Worm (Caenorhabditis elegans): ENCODE measurements around the gene acy-1.

- TF ChIP-seq nhr-12 (tag; optimal IDR thresholded peaks at IDR 0.05) (no peak), ztf-11 (tag; optimal IDR thresholded peaks at IDR 0.05) (no peak), M03D4.4 (tag; optimal IDR thresholded peaks at IDR 0.05) (no peak)
Measured at ce11 chrIII:4779855-4780254, 58.0 kb downstream of the acy-1 start, which contains the start of gene B0393.9.

Data from whole organism, mixed stage, embryonic.